Fruit fly (Drosophila melanogaster) whole organism, adult: ENCODE measurements around the gene CG9667.

Experiments used
- CG11617 ChIP-seq: fragments of 200-800 bp; sonication (Bioruptor generic); optimal IDR thresholded peaks from 2 replicates; lab custom pipeline; 2017; ENCODE audit warnings: mild to moderate bottlenecking, missing biosample characterization, missing genetic modification reagents, missing genetic modification characterization
- CG12768 ChIP-seq: fragments of 200-800 bp; sonication (Bioruptor generic); optimal IDR thresholded peaks from 2 replicates; lab custom pipeline; 2017; ENCODE audit warnings: missing biosample characterization, missing genetic modification characterization, mild to moderate bottlenecking, moderate library complexity, missing genetic modification reagents
- CG14711 ChIP-seq: fragments of 200-800 bp; sonication (Bioruptor generic); optimal IDR thresholded peaks from 2 replicates; lab custom pipeline; 2018; ENCODE audit warnings: missing biosample characterization, mild to moderate bottlenecking, missing genetic modification characterization, moderate library complexity
- CG1620 ChIP-seq: fragments of 200-800 bp; sonication (Bioruptor generic); optimal IDR thresholded peaks from 2 replicates; lab custom pipeline; 2016; ENCODE audit warnings: missing biosample characterization, missing genetic modification characterization
- CG33017 ChIP-seq: fragments of 200-800 bp; sonication (Bioruptor generic); optimal IDR thresholded peaks from 2 replicates; lab custom pipeline; 2018; ENCODE audit warnings: missing biosample characterization, mild to moderate bottlenecking, missing genetic modification characterization, moderate library complexity
- CG5204 ChIP-seq: fragments of 200-800 bp; sonication (Bioruptor generic); optimal IDR thresholded peaks from 2 replicates; lab custom pipeline; 2016; ENCODE audit warnings: missing biosample characterization, missing genetic modification characterization
- CG7045 ChIP-seq: fragments of 200-800 bp; sonication (Bioruptor generic); optimal IDR thresholded peaks from 2 replicates; lab custom pipeline; 2017; ENCODE audit warnings: missing biosample characterization, mild to moderate bottlenecking, missing genetic modification characterization
- CG7101 ChIP-seq: fragments of 200-800 bp; sonication (Bioruptor generic); optimal IDR thresholded peaks from 2 replicates; lab custom pipeline; 2018; ENCODE audit warnings: missing biosample characterization, mild to moderate bottlenecking, missing genetic modification characterization, moderate library complexity
- Clk ChIP-seq: fragments of 200-800 bp; sonication (Bioruptor generic); optimal IDR thresholded peaks from 2 replicates; lab custom pipeline; 2017; ENCODE audit warnings: missing biosample characterization, missing genetic modification characterization
- Crg-1 ChIP-seq: fragments of 200-800 bp; sonication (Bioruptor generic); optimal IDR thresholded peaks from 2 replicates; lab custom pipeline; 2016; ENCODE audit warnings: missing biosample characterization, missing genetic modification characterization
- Hr96 ChIP-seq: fragments of 200-800 bp; sonication (Bioruptor generic); optimal IDR thresholded peaks from 2 replicates; lab custom pipeline; 2016; ENCODE audit warnings: missing biosample characterization, missing genetic modification characterization
- Mnt ChIP-seq: fragments of 200-800 bp; sonication (Bioruptor generic); optimal IDR thresholded peaks from 2 replicates; lab custom pipeline; 2016; ENCODE audit warnings: missing biosample characterization, mild to moderate bottlenecking, missing genetic modification characterization
- bab1 ChIP-seq: fragments of 200-800 bp; sonication (Bioruptor generic); optimal IDR thresholded peaks from 3 replicates; lab custom pipeline; 2019; ENCODE audit warnings: missing biosample characterization, mild to moderate bottlenecking, missing genetic modification characterization, moderate library complexity
- cic ChIP-seq: fragments of 200-800 bp; sonication (Bioruptor generic); optimal IDR thresholded peaks from 2 replicates; lab custom pipeline; 2017; ENCODE audit warnings: missing biosample characterization, mild to moderate bottlenecking, missing genetic modification characterization, moderate library complexity
- cnc ChIP-seq, 2 experiments: fragments of >200 bp; optimal IDR thresholded peaks; 2 replicates each; lab custom pipeline; 2017
- kay ChIP-seq: fragments of 200-800 bp; sonication (Bioruptor generic); peaks from one replicate; lab custom pipeline; 2016; ENCODE audit warnings: missing biosample characterization, missing genetic modification characterization, borderline replicate concordance
- ovo ChIP-seq: fragments of 200-800 bp; sonication (Bioruptor generic); optimal IDR thresholded peaks from 2 replicates; lab custom pipeline; 2016; ENCODE audit warnings: missing biosample characterization, missing genetic modification characterization
- pad ChIP-seq: fragments of 200-800 bp; sonication (Bioruptor generic); optimal IDR thresholded peaks from 3 replicates; lab custom pipeline; 2017; ENCODE audit warnings: missing biosample characterization, missing genetic modification characterization, mild to moderate bottlenecking, moderate library complexity, missing genetic modification reagents
- tj ChIP-seq: fragments of 200-800 bp; sonication (Bioruptor generic); optimal IDR thresholded peaks from 3 replicates; lab custom pipeline; 2017; ENCODE audit warnings: missing biosample characterization, mild to moderate bottlenecking, missing genetic modification characterization, moderate library complexity
- toe ChIP-seq: fragments of 200-800 bp; sonication (Bioruptor generic); optimal IDR thresholded peaks from 2 replicates; lab custom pipeline; 2016; ENCODE audit warnings: missing biosample characterization, missing genetic modification characterization

Gene CG9667

DNA sequence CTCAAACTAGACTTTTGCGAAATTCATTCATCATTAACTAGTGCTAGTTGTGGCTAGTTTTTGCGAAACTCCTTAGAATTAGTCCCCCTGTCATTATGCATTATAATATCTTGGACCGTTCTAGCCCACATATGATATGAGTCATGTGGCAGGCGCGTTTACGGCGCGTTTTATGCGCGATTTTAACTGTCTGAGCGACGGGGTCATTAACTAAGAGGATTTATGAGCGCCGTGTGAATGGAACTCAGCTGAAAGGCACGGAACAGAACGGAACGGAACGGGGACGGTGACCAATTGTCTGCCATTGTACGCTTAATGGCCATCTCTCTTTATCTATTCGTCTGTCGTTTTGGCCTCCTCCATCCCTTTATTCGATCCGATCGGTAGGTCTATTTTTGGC lies 8.1 kb downstream of the CG9667 start:
- no peak for TF ChIP-seq pad (GFP tag; lab: Kevin White, UChicago)
- TF ChIP-seq CG14711: no peak
- TF ChIP-seq Hr96 (GFP tag; lab: Kevin White, UChicago): no peak
- TF ChIP-seq Clk: no peak
- TF ChIP-seq CG12768 (GFP tag; lab: Kevin White, UChicago): no peak
- no peak for TF ChIP-seq CG11617 (GFP tag; lab: Kevin White, UChicago)
- TF ChIP-seq Crg-1 (GFP tag; lab: Kevin White, UChicago): no peak
- TF ChIP-seq cnc (optimal IDR thresholded peaks at IDR 0.05; lab: Kevin White, UChicago): no peak
- TF ChIP-seq cic (GFP tag; lab: Kevin White, UChicago): no peak
- TF ChIP-seq toe: no peak
- no peak for TF ChIP-seq CG7045 (GFP tag; lab: Kevin White, UChicago)
- TF ChIP-seq CG1620: no peak
- no peak for TF ChIP-seq bab1 (GFP tag; lab: Kevin White, UChicago)

DNA sequence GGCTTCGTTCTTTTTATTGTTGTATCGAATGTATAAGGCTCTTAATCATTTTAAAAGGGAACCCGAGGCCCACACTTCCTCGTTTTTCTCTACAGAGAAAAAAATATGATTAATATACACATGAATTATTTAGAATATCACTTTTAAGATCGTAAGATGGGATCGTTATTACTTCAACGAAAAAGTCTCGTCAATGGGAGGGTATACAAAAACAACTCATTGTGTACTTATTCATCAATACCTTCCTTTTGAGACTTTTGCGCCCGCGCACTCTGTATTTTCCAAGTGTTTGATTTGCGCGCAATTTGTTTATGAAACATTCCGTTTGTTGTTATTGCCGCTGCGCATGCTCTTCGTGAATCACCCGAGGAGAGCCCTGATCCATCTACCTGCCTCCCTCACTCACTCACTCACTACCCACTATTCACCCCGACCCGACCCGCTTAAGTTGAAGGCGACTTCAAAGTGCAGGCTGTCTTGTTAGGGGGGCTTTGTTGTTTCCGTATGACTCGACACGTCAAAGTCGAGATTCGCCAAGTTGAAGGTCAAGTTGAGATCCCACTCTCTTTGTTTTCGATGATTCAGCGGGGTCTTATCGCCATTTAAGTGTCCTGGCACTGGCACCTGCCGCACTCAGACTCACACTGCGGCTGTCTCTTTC lies 10.1 kb downstream of the CG9667 start:
- TF ChIP-seq toe (no peak), CG7101 (no peak), CG7045 (GFP tag; lab: Kevin White, UChicago) (no peak), CG12768 (GFP tag; lab: Kevin White, UChicago) (no peak), CG11617 (GFP tag; lab: Kevin White, UChicago) (no peak), CG5204 (GFP tag; lab: Kevin White, UChicago) (no peak), kay (GFP tag; lab: Kevin White, UChicago) (no peak), Clk (no peak), Mnt (GFP tag; lab: Kevin White, UChicago) (no peak), CG1620 (no peak), Crg-1 (GFP tag; lab: Kevin White, UChicago) (no peak), bab1 (GFP tag; lab: Kevin White, UChicago) (no peak)

DNA sequence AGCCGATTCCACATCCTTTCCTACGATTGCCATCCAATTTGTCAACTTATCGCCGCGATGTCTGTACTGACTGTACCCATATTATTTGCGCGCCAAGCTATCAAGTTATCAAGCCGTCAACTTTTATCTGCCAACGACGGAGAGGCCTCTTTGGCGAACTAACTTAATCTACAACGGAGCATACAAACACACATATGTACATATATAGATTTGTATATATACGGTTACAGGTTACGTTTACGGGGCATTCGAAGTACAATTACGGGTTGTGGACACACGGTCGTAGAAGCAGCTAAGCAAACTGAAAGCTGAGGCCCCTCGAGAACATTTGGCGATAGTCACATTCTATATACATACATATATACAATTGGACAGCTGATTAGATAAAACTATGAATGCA lies 11.0 kb downstream of the CG9667 start:
- TF ChIP-seq Mnt (GFP tag; lab: Kevin White, UChicago): peak; percentile 77
- no peak for TF ChIP-seq CG14711
- peak; percentile 17 for TF ChIP-seq pad (GFP tag; lab: Kevin White, UChicago)
- TF ChIP-seq bab1 (GFP tag; lab: Kevin White, UChicago): no peak
- peak; percentile 67 for TF ChIP-seq CG12768 (GFP tag; lab: Kevin White, UChicago)
- TF ChIP-seq cic (GFP tag; lab: Kevin White, UChicago): peak; percentile 91
- peak; percentile 31 for TF ChIP-seq Crg-1 (GFP tag; lab: Kevin White, UChicago)
- peak; percentile 68 for TF ChIP-seq CG7101
- no peak for TF ChIP-seq CG5204 (GFP tag; lab: Kevin White, UChicago)
- peak; percentile 35 for TF ChIP-seq Hr96 (GFP tag; lab: Kevin White, UChicago)
- peak; percentile 41 for TF ChIP-seq CG11617 (GFP tag; lab: Kevin White, UChicago)
- TF ChIP-seq kay (GFP tag; lab: Kevin White, UChicago): peak; percentile 96
- TF ChIP-seq toe: peak; percentile 9
- no peak for TF ChIP-seq Clk
- TF ChIP-seq CG1620: no peak
- TF ChIP-seq ovo (GFP tag; lab: Kevin White, UChicago): peak; percentile 76
- peak; percentile 50 for TF ChIP-seq CG33017
- TF ChIP-seq CG7045 (GFP tag; lab: Kevin White, UChicago): peak; percentile 26
- no peak for TF ChIP-seq cnc (optimal IDR thresholded peaks at IDR 0.05; lab: Kevin White, UChicago)

DNA sequence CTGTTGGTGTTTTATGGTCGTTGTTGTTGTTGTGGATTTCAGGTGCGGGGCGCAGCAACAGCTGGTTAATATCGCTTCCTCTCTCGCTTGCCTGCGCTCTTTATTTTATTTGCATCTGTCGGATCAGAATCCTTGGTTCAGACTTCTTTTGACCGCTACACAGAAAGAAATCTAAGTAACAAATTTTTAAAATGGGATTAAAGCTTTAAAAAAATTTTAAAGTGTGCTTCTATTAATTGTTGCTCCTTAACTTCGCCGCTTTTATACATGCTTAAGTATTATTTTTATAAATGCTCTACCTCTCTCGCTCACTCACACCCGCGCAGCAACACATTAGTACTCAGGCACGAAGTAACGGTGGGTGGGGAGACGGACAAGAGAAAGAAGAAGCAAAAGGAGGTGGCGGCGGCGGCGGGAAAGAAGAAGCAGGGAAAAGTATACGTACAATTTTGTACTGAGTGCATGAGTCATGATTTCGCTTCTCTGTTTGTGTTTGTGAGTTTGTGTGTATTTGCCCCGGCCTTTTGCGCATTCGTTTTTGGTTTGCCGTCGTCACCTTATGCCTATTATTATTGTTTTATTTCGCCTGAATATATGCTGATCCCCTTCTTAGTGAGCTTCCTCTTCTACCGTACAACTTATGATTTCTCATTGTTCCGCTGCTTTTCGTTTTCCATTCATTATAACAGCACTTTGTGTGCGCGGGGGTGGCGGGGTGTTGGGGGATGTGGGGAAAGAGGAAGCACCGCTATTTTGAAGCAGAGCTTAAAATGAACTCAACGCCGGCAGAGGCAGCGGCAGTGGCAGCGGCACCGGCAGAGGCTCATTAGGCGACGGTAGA lies 12.1 kb downstream of the CG9667 start:
- TF ChIP-seq kay (GFP tag; lab: Kevin White, UChicago) (peak; percentile 95), CG12768 (GFP tag; lab: Kevin White, UChicago) (peak; percentile 71), cic (GFP tag; lab: Kevin White, UChicago) (peak; percentile 71), CG7101 (peak; percentile 61), CG11617 (GFP tag; lab: Kevin White, UChicago) (peak; percentile 29), ovo (GFP tag; lab: Kevin White, UChicago) (peak; percentile 83), tj (peak; percentile 88), CG1620 (peak; percentile 62), CG7045 (GFP tag; lab: Kevin White, UChicago) (peak; percentile 51), cnc (optimal IDR thresholded peaks at IDR 0.05; lab: Kevin White, UChicago) (no peak), CG14711 (peak; percentile 53), Hr96 (GFP tag; lab: Kevin White, UChicago) (peak; percentile 70), bab1 (GFP tag; lab: Kevin White, UChicago) (peak; percentile 27), Crg-1 (GFP tag; lab: Kevin White, UChicago) (no peak), CG5204 (GFP tag; lab: Kevin White, UChicago) (no peak), Mnt (GFP tag; lab: Kevin White, UChicago) (peak; percentile 68), pad (GFP tag; lab: Kevin White, UChicago) (peak; percentile 99), CG33017 (peak; percentile 59), Clk (no peak), toe (peak; percentile 27)
